Worm (Caenorhabditis elegans) whole organism, early embryonic: ENCODE results near the gene egl-3.

Experiments
- F13C5.2 ChIP-seq: sonication (generic microtip); optimal IDR thresholded peaks from 2 replicates; lab custom pipeline; 2017; ENCODE audit warnings: mild to moderate bottlenecking, missing genetic modification characterization, inconsistent platforms, missing compliant biosample characterization
- ama-1 ChIP-seq: fragments of 150-350 bp; optimal IDR thresholded peaks from 2 replicates; lab custom pipeline; 2014
- ceh-13 ChIP-seq: fragments of 200-800 bp; sonication (Bioruptor generic); optimal IDR thresholded peaks from 2 replicates; lab custom pipeline; 2018; ENCODE audit warnings: mild to moderate bottlenecking, missing genetic modification characterization, missing compliant biosample characterization
- ceh-36 ChIP-seq: sonication (generic microtip); optimal IDR thresholded peaks from 2 replicates; lab custom pipeline; 2016; ENCODE audit warnings: missing genetic modification characterization, inconsistent platforms, missing compliant biosample characterization
- ets-7 ChIP-seq: sonication (generic microtip); optimal IDR thresholded peaks from 2 replicates; lab custom pipeline; 2016; ENCODE audit warnings: missing genotype, missing genetic modification characterization, missing compliant biosample characterization
- flt-1 ChIP-seq: fragments of 200-800 bp; sonication (Bioruptor generic); IDR thresholded peaks from 2 replicates; pipeline ENCODE4 v1.3.6; 2022; ENCODE audit warnings: missing genetic modification characterization, missing compliant biosample characterization
- hmbx-1 ChIP-seq: sonication (generic microtip); optimal IDR thresholded peaks from 2 replicates; lab custom pipeline; 2016; ENCODE audit warnings: mild to moderate bottlenecking, missing genetic modification characterization, missing compliant biosample characterization
- hmg-4 ChIP-seq: fragments of 200-800 bp; sonication (Bioruptor generic); optimal IDR thresholded peaks from 2 replicates; lab custom pipeline; 2018; ENCODE audit warnings: mild to moderate bottlenecking, missing genetic modification characterization, missing compliant biosample characterization
- sea-1 ChIP-seq: fragments of 200-800 bp; sonication (Bioruptor generic); conservative IDR thresholded peaks from 2 replicates; pipeline ENCODE4 v1.3.6; 2022; ENCODE audit warnings: missing genetic modification characterization, missing compliant biosample characterization
- tbx-11 ChIP-seq: fragments of 200-800 bp; sonication (Bioruptor generic); IDR thresholded peaks from 2 replicates; pipeline ENCODE4 v1.3.6; 2022; ENCODE audit warnings: missing genetic modification characterization, missing compliant biosample characterization

DNA sequence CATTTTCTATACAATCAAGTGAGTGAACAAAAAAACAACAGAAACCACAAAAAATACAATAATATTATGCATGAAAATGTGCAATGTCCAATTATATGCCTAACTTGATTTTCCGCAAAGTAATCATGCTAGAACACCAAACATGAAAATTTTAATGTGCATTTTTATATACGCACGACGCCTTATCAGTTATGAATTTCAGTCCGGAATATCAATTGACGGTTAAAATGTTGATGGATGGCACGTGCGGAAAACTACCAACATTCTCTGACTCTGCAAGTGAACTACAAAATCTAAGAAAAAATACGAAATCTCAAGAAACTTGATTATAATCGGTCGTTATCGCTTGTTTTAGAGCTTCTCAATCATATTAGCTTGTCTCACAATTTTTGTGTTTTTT, 13.6 kb downstream of the egl-3 start:
- TF ChIP-seq hmg-4 (GFP tag; lab: Kevin White, UChicago) (no peak), hmbx-1 (no peak), ets-7 (no peak), sea-1 (GFP tag; lab: Robert Waterston, UW) (no peak), F13C5.2 (no peak), tbx-11 (GFP tag; lab: Robert Waterston, UW) (no peak), ama-1 (lab: Kevin White, UChicago) (no peak), ceh-36 (tag; lab: Kevin White, UChicago) (no peak), ceh-13 (no peak), flt-1 (GFP tag; lab: Robert Waterston, UW) (no peak)
